Fruit fly (Drosophila melanogaster) whole organism, embryonic: ENCODE data around the gene sip3.

Experiments
- Antp ChIP-seq: fragments of 200-800 bp; sonication (Bioruptor generic); optimal IDR thresholded peaks from 3 replicates; lab custom pipeline; 2016; ENCODE audit warnings: missing biosample characterization, missing genetic modification characterization
- B-H2 ChIP-seq: fragments of 200-800 bp; sonication (Bioruptor generic); optimal IDR thresholded peaks from 2 replicates; lab custom pipeline; 2018; ENCODE audit warnings: missing biosample characterization, mild to moderate bottlenecking, missing genetic modification characterization
- CG12071 ChIP-seq: fragments of 200-800 bp; sonication (Bioruptor generic); optimal IDR thresholded peaks from 3 replicates; lab custom pipeline; 2018; ENCODE audit warnings: missing biosample characterization, mild to moderate bottlenecking, missing genetic modification characterization
- CG13424 ChIP-seq: fragments of 200-800 bp; sonication (Bioruptor generic); optimal IDR thresholded peaks from 2 replicates; lab custom pipeline; 2019; ENCODE audit warnings: missing biosample characterization, mild to moderate bottlenecking, missing genetic modification characterization, moderate library complexity
- CG15269 ChIP-seq: fragments of 200-800 bp; sonication (Bioruptor generic); optimal IDR thresholded peaks from 2 replicates; lab custom pipeline; 2018; ENCODE audit warnings: missing biosample characterization, mild to moderate bottlenecking, missing genetic modification characterization, moderate library complexity
- CG15514 ChIP-seq: fragments of 200-800 bp; sonication (Bioruptor generic); optimal IDR thresholded peaks from 3 replicates; lab custom pipeline; 2017; ENCODE audit warnings: missing biosample characterization, missing genetic modification characterization, mild to moderate bottlenecking, moderate library complexity, missing genetic modification reagents
- CG1603 ChIP-seq: fragments of 200-800 bp; sonication (Bioruptor generic); optimal IDR thresholded peaks from 2 replicates; lab custom pipeline; 2019; ENCODE audit warnings: missing biosample characterization, mild to moderate bottlenecking, missing genetic modification characterization, moderate library complexity
- CG2116 ChIP-seq: fragments of 200-800 bp; sonication (Bioruptor generic); optimal IDR thresholded peaks from 3 replicates; lab custom pipeline; 2018; ENCODE audit warnings: missing biosample characterization, mild to moderate bottlenecking, missing genetic modification characterization
- CG34376 ChIP-seq: fragments of 200-800 bp; sonication (Bioruptor generic); optimal IDR thresholded peaks from 2 replicates; lab custom pipeline; 2018; ENCODE audit warnings: missing biosample characterization, mild to moderate bottlenecking, missing genetic modification characterization
- CG3995 ChIP-seq: fragments of 200-800 bp; sonication (Bioruptor generic); optimal IDR thresholded peaks from 3 replicates; lab custom pipeline; 2016; ENCODE audit warnings: missing biosample characterization, missing genetic modification characterization
- CG6765 ChIP-seq: fragments of 200-800 bp; sonication (Bioruptor generic); optimal IDR thresholded peaks from 3 replicates; lab custom pipeline; 2017; ENCODE audit warnings: missing biosample characterization, mild to moderate bottlenecking, missing genetic modification characterization
- CG6813 ChIP-seq: fragments of 200-800 bp; sonication (Bioruptor generic); optimal IDR thresholded peaks from 2 replicates; lab custom pipeline; 2017; ENCODE audit warnings: missing biosample characterization, missing genetic modification characterization, mild to moderate bottlenecking, moderate library complexity, missing genetic modification reagents
- CG7357 ChIP-seq: fragments of 200-800 bp; sonication (Bioruptor generic); IDR thresholded peaks from 3 replicates; pipeline ENCODE4 v1.3.6; 2022; ENCODE audit warnings: missing biosample characterization, missing genetic modification characterization
- CG8924 ChIP-seq: fragments of 200-800 bp; optimal IDR thresholded peaks from 3 replicates; lab custom pipeline; 2019; ENCODE audit warnings: missing biosample characterization, mild to moderate bottlenecking, missing genetic modification characterization, moderate library complexity
- D ChIP-seq, 2 experiments: fragments of 200-800 bp in 1 of 2; fragments of >200 bp in 1 of 2; sonication (Bioruptor generic) in 1 of 2; optimal IDR thresholded peaks; 2 replicates in 1 of 2; 3 replicates in 1 of 2; lab custom pipeline; 2017; ENCODE audit warnings: mild to moderate bottlenecking in 1 of 2, missing biosample characterization in 1 of 2, missing genetic modification characterization in 1 of 2, missing genetic modification reagents in 1 of 2
- Eip74EF ChIP-seq, 2 experiments: fragments of 200-800 bp in 1 of 2; fragments of >200 bp in 1 of 2; sonication (Bioruptor generic) in 1 of 2; optimal IDR thresholded peaks; 2 replicates each; lab custom pipeline; 2017 to 2019; ENCODE audit warnings: missing biosample characterization in 2 of 2, missing genetic modification characterization in 2 of 2, mild to moderate bottlenecking in 1 of 2, moderate library complexity in 1 of 2
- Ets97D ChIP-seq: fragments of 200-800 bp; sonication (Bioruptor generic); optimal IDR thresholded peaks from 3 replicates; lab custom pipeline; 2016; ENCODE audit warnings: missing biosample characterization, missing genetic modification characterization
- Fer1 ChIP-seq: fragments of 200-800 bp; sonication (Bioruptor generic); optimal IDR thresholded peaks from 2 replicates; lab custom pipeline; 2017; ENCODE audit warnings: missing biosample characterization, mild to moderate bottlenecking, missing genetic modification characterization
- H2.0 ChIP-seq: fragments of 200-800 bp; sonication (Bioruptor generic); IDR thresholded peaks from 2 replicates; pipeline ENCODE4 v1.3.6; 2022; ENCODE audit warnings: missing biosample characterization, missing genetic modification characterization
- Hr51 ChIP-seq, 2 experiments: fragments of 200-800 bp; sonication (Bioruptor generic); optimal IDR thresholded peaks; 2 replicates in 1 of 2; 3 replicates in 1 of 2; lab custom pipeline; 2016 to 2018; ENCODE audit warnings: missing biosample characterization in 2 of 2, missing genetic modification characterization in 2 of 2, mild to moderate bottlenecking in 1 of 2, moderate library complexity in 1 of 2
- Hr78 ChIP-seq, 2 experiments: fragments of 200-800 bp in 1 of 2; fragments of >200 bp in 1 of 2; sonication (Bioruptor generic) in 1 of 2; optimal IDR thresholded peaks; 2 replicates each; lab custom pipeline; 2017 to 2019; ENCODE audit warnings: missing biosample characterization in 2 of 2, missing genetic modification characterization in 2 of 2, mild to moderate bottlenecking in 1 of 2, moderate library complexity in 1 of 2
- MBD-R2 ChIP-seq: fragments of 200-800 bp; sonication (Bioruptor generic); IDR thresholded peaks from 2 replicates; pipeline ENCODE4 v1.3.6; 2022; ENCODE audit warnings: missing biosample characterization, missing genetic modification characterization
- MTF-1 ChIP-seq: fragments of 200-800 bp; sonication (Bioruptor generic); optimal IDR thresholded peaks from 2 replicates; lab custom pipeline; 2018; ENCODE audit warnings: missing biosample characterization, mild to moderate bottlenecking, missing genetic modification characterization, borderline replicate concordance
- YL-1 ChIP-seq: fragments of 200-800 bp; sonication (Bioruptor generic); optimal IDR thresholded peaks from 3 replicates; lab custom pipeline; 2017; ENCODE audit warnings: missing biosample characterization, mild to moderate bottlenecking, missing genetic modification characterization
- bsh ChIP-seq, 2 experiments: fragments of 200-800 bp; sonication (Bioruptor generic); optimal IDR thresholded peaks; 2 replicates each; lab custom pipeline; 2017 to 2018; ENCODE audit warnings: mild to moderate bottlenecking in 2 of 2, missing biosample characterization in 2 of 2, missing genetic modification characterization in 2 of 2, moderate library complexity in 1 of 2
- cg ChIP-seq: fragments of 200-800 bp; sonication (Bioruptor generic); optimal IDR thresholded peaks from 3 replicates; lab custom pipeline; 2019; ENCODE audit warnings: missing biosample characterization, mild to moderate bottlenecking, missing genetic modification characterization, moderate library complexity
- chn ChIP-seq: fragments of 200-800 bp; sonication (Bioruptor generic); optimal IDR thresholded peaks from 2 replicates; lab custom pipeline; 2016; ENCODE audit warnings: missing biosample characterization, missing genetic modification characterization
- cwo ChIP-seq: fragments of 200-800 bp; sonication (Bioruptor generic); optimal IDR thresholded peaks from 3 replicates; lab custom pipeline; 2017; ENCODE audit warnings: missing biosample characterization, missing genetic modification characterization, mild to moderate bottlenecking, moderate library complexity, missing genetic modification reagents
- dm ChIP-seq: fragments of 200-800 bp; sonication (Bioruptor generic); optimal IDR thresholded peaks from 3 replicates; lab custom pipeline; 2016; ENCODE audit warnings: missing biosample characterization, missing genetic modification characterization
- fd64A ChIP-seq: fragments of 200-800 bp; sonication (Bioruptor generic); optimal IDR thresholded peaks from 3 replicates; lab custom pipeline; 2018; ENCODE audit warnings: missing biosample characterization, mild to moderate bottlenecking, missing genetic modification characterization
- gcm ChIP-seq: fragments of 200-800 bp; sonication (Bioruptor generic); optimal IDR thresholded peaks from 2 replicates; lab custom pipeline; 2019; ENCODE audit warnings: missing biosample characterization, mild to moderate bottlenecking, missing genetic modification characterization, moderate library complexity
- her ChIP-seq: fragments of 200-800 bp; sonication (Bioruptor generic); optimal IDR thresholded peaks from 2 replicates; lab custom pipeline; 2016; ENCODE audit warnings: missing biosample characterization, missing genetic modification characterization
- kni ChIP-seq: fragments of 200-800 bp; sonication (Bioruptor generic); optimal IDR thresholded peaks from 3 replicates; lab custom pipeline; 2017; ENCODE audit warnings: mild to moderate bottlenecking, missing biosample characterization, missing genetic modification reagents, missing genetic modification characterization
- mirr ChIP-seq: fragments of 200-800 bp; sonication (Bioruptor generic); optimal IDR thresholded peaks from 3 replicates; lab custom pipeline; 2018; ENCODE audit warnings: missing biosample characterization, mild to moderate bottlenecking, missing genetic modification characterization
- nerfin-1 ChIP-seq: fragments of 200-800 bp; sonication (Bioruptor generic); optimal IDR thresholded peaks from 3 replicates; lab custom pipeline; 2019; ENCODE audit warnings: missing biosample characterization, mild to moderate bottlenecking, missing genetic modification characterization, moderate library complexity
- nom ChIP-seq: fragments of 200-800 bp; sonication (Bioruptor generic); optimal IDR thresholded peaks from 2 replicates; lab custom pipeline; 2017; ENCODE audit warnings: missing biosample characterization, missing genetic modification characterization, mild to moderate bottlenecking, moderate library complexity, missing genetic modification reagents
- oc ChIP-seq: fragments of 200-800 bp; sonication (Bioruptor generic); optimal IDR thresholded peaks from 2 replicates; lab custom pipeline; 2018; ENCODE audit warnings: missing biosample characterization, mild to moderate bottlenecking, missing genetic modification characterization, moderate library complexity
- odd ChIP-seq: fragments of 200-800 bp; sonication (Bioruptor generic); optimal IDR thresholded peaks from 2 replicates; lab custom pipeline; 2017; ENCODE audit warnings: missing biosample characterization, mild to moderate bottlenecking, missing genetic modification characterization
- psq ChIP-seq: fragments of 200-800 bp; sonication (Bioruptor generic); optimal IDR thresholded peaks from 2 replicates; lab custom pipeline; 2017; ENCODE audit warnings: missing biosample characterization, missing genetic modification characterization
- repo ChIP-seq: fragments of 200-800 bp; sonication (Bioruptor generic); optimal IDR thresholded peaks from 2 replicates; lab custom pipeline; 2016; ENCODE audit warnings: missing biosample characterization, missing genetic modification characterization
- scrt ChIP-seq: fragments of 200-800 bp; sonication (Bioruptor generic); optimal IDR thresholded peaks from 2 replicates; lab custom pipeline; 2018; ENCODE audit warnings: missing biosample characterization, mild to moderate bottlenecking, missing genetic modification characterization, moderate library complexity
- sd ChIP-seq: fragments of 200-800 bp; sonication (Bioruptor generic); optimal IDR thresholded peaks from 3 replicates; lab custom pipeline; 2018; ENCODE audit warnings: missing biosample characterization, mild to moderate bottlenecking, missing genetic modification characterization, moderate library complexity
- sens ChIP-seq: fragments of 200-800 bp; sonication (Bioruptor generic); peaks from one replicate; lab custom pipeline; 2016; ENCODE audit warnings: missing biosample characterization, missing genetic modification characterization
- sug ChIP-seq: fragments of 200-800 bp; optimal IDR thresholded peaks from 2 replicates; lab custom pipeline; 2019; ENCODE audit warnings: missing biosample characterization, mild to moderate bottlenecking, missing genetic modification characterization, moderate library complexity
- tll ChIP-seq, 2 experiments: fragments of 200-800 bp in 1 of 2; fragments of >200 bp in 1 of 2; sonication (Bioruptor generic) in 1 of 2; optimal IDR thresholded peaks; 2 replicates each; lab custom pipeline; 2017 to 2019; ENCODE audit warnings: missing biosample characterization in 2 of 2, missing genetic modification characterization in 2 of 2, mild to moderate bottlenecking in 1 of 2, moderate library complexity in 1 of 2

sip3 gene

dm6 chr3R:31748093-31748996, 23.7 kb upstream of the sip3 start (continued):
- TF ChIP-seq CG2116 (GFP tag; lab: Kevin White, UChicago): peak; percentile 8
- peak; percentile 30 for TF ChIP-seq CG1603 (tag; lab: Kevin White, UChicago)
- TF ChIP-seq CG7357 (GFP tag; lab: Robert Waterston, UW): 0 out of 3 replicates have a peak, but pooled peaks have one; percentile 3
- peak; percentile 60 for TF ChIP-seq Fer1 (GFP tag; lab: Kevin White, UChicago)
- TF ChIP-seq H2.0 (GFP tag; lab: Robert Waterston, UW): no peak
- TF ChIP-seq B-H2 (GFP tag; lab: Kevin White, UChicago): no peak
- TF ChIP-seq cwo (GFP tag; lab: Kevin White, UChicago): peak; percentile 59
- TF ChIP-seq Antp (GFP tag; lab: Kevin White, UChicago): peak; percentile 9
- peak; percentile 7 for TF ChIP-seq her (GFP tag; lab: Kevin White, UChicago)
- peak in 1 of 2 experiments; percentile 77 for TF ChIP-seq tll (GFP tag; optimal IDR thresholded peaks at IDR 0.05; lab: Kevin White, UChicago)
- peak; percentile 37 for TF ChIP-seq mirr
- TF ChIP-seq oc (tag; lab: Kevin White, UChicago): peak; percentile 7
- no peak for TF ChIP-seq Eip74EF (GFP tag; optimal IDR thresholded peaks at IDR 0.05; lab: Kevin White, UChicago)
- TF ChIP-seq gcm (GFP tag; lab: Kevin White, UChicago): peak; percentile 80
- peak in 1 of 2 experiments; percentile 66 for TF ChIP-seq Hr78 (GFP tag; optimal IDR thresholded peaks at IDR 0.05; lab: Kevin White, UChicago)
- TF ChIP-seq bsh (GFP tag; optimal IDR thresholded peaks at IDR 0.05; lab: Kevin White, UChicago): peak in 1 of 2 experiments; percentile 60
- TF ChIP-seq dm (GFP tag; lab: Kevin White, UChicago): peak; percentile 55
- TF ChIP-seq D (optimal IDR thresholded peaks at IDR 0.05; lab: Kevin White, UChicago): peak; percentile 34
- no peak for TF ChIP-seq D (GFP tag; optimal IDR thresholded peaks at IDR 0.05; lab: Kevin White, UChicago)
- peak; percentile 14 for TF ChIP-seq scrt
- peak; percentile 48 for TF ChIP-seq CG8924 (tag; lab: Kevin White, UChicago)
- TF ChIP-seq psq (GFP tag; lab: Kevin White, UChicago): peak; percentile 100
- TF ChIP-seq CG3995 (GFP tag; lab: Kevin White, UChicago): no peak
- TF ChIP-seq fd64A (GFP tag; lab: Kevin White, UChicago): no peak
- TF ChIP-seq Ets97D: peak; percentile 34
- TF ChIP-seq repo: no peak
- TF ChIP-seq YL-1 (GFP tag; lab: Kevin White, UChicago): peak; percentile 51
- peak; percentile 20 for TF ChIP-seq CG34376 (GFP tag; lab: Kevin White, UChicago)
- peak; percentile 54 for TF ChIP-seq sug
- TF ChIP-seq kni (GFP tag; lab: Kevin White, UChicago): peak; percentile 89
- peak; percentile 96 for TF ChIP-seq cg
- peak; percentile 13 for TF ChIP-seq CG6765 (GFP tag; lab: Kevin White, UChicago)
- peak; percentile 92 for TF ChIP-seq sd (tag; lab: Kevin White, UChicago)
- peak; percentile 32 for TF ChIP-seq CG6813 (GFP tag; lab: Kevin White, UChicago)
- TF ChIP-seq CG13424 (tag; lab: Kevin White, UChicago): peak; percentile 9
- TF ChIP-seq nerfin-1 (tag; lab: Kevin White, UChicago): peak; percentile 74
- peak; percentile 14 for TF ChIP-seq MTF-1 (GFP tag; lab: Kevin White, UChicago)
- no peak for TF ChIP-seq Hr51 (GFP tag; optimal IDR thresholded peaks at IDR 0.05; lab: Kevin White, UChicago)
- TF ChIP-seq odd: peak; percentile 65
- peak; percentile 80 for TF ChIP-seq sens (GFP tag; lab: Kevin White, UChicago)
- TF ChIP-seq CG15269 (tag; lab: Kevin White, UChicago): no peak
- TF ChIP-seq CG15514 (GFP tag; lab: Kevin White, UChicago): peak; percentile 38
- peak; percentile 29 for TF ChIP-seq CG12071 (GFP tag; lab: Kevin White, UChicago)
- peak; percentile 7 for TF ChIP-seq chn (GFP tag; lab: Kevin White, UChicago)
- peak; percentile 91 for TF ChIP-seq nom
- no peak for TF ChIP-seq MBD-R2 (GFP tag; lab: Robert Waterston, UW)
